Worm (Caenorhabditis elegans): ENCODE measurements around the gene algn-1.

Gene algn-1

DNA sequence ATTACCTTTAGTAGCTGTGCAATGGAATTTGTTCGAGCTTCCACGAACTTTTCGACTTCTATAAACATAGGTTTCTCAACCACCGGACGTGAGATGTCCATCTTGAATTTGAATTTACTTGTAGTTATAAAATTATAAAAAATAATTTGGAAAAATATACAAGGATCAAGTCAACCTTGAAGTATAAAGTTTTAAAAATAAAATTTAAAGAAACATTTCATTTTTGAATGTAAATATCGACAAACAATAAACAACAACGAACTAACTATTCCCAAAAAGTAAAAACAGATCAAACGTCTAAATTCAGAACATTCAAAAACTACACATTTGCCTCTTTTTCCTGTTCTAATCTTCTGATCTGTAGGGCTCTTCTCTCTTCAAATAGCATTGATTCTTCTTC is 29.1 kb upstream of the algn-1 start, which contains the start of gene popl-1:
TSS of gene popl-1 (minus strand) at position 101 of the 400 bp plus-strand sequence.
- TF ChIP-seq bed-3 (GFP tag; optimal IDR thresholded peaks at IDR 0.05) = no peak
- TF ChIP-seq zip-8 (tag; optimal IDR thresholded peaks at IDR 0.05) = no peak
- TF ChIP-seq nhr-12 (tag; optimal IDR thresholded peaks at IDR 0.05) = no peak
- no peak for TF ChIP-seq ham-2 (GFP tag; optimal IDR thresholded peaks at IDR 0.05)
- TF ChIP-seq unc-120 (tag; optimal IDR thresholded peaks at IDR 0.05; ENCODE audit: poor library complexity, severe bottlenecking) = no peak
- no peak for TF ChIP-seq nhr-2 (tag; optimal IDR thresholded peaks at IDR 0.05)
- TF ChIP-seq elt-3 (tag; optimal IDR thresholded peaks at IDR 0.05) = no peak
- TF ChIP-seq lin-13 (tag; optimal IDR thresholded peaks at IDR 0.05) = no peak
- no peak for TF ChIP-seq sptf-1 (tag; optimal IDR thresholded peaks at IDR 0.05)
- TF ChIP-seq ceh-39 (tag; optimal IDR thresholded peaks at IDR 0.05) = no peak
- no peak for TF ChIP-seq flh-1 (GFP tag; optimal IDR thresholded peaks at IDR 0.05)
- no peak for TF ChIP-seq ceh-83 (GFP tag; optimal IDR thresholded peaks at IDR 0.05)
- TF ChIP-seq mab-5 (tag; optimal IDR thresholded peaks at IDR 0.05) = no peak
- TF ChIP-seq cnd-1 (tag; optimal IDR thresholded peaks at IDR 0.05) = no peak
- TF ChIP-seq lsy-2 (tag; optimal IDR thresholded peaks at IDR 0.05) = no peak
- no peak for TF ChIP-seq elt-1 (tag; optimal IDR thresholded peaks at IDR 0.05; ENCODE audit: borderline replicate concordance, insufficient read depth)
- TF ChIP-seq sem-2 (GFP tag; optimal IDR thresholded peaks at IDR 0.05) = no peak
- no peak for TF ChIP-seq nhr-76 (tag; optimal IDR thresholded peaks at IDR 0.05)
- TF ChIP-seq nhr-28 (tag; optimal IDR thresholded peaks at IDR 0.05) = no peak
- TF ChIP-seq hlh-1 (tag; optimal IDR thresholded peaks at IDR 0.05) = no peak

DNA sequence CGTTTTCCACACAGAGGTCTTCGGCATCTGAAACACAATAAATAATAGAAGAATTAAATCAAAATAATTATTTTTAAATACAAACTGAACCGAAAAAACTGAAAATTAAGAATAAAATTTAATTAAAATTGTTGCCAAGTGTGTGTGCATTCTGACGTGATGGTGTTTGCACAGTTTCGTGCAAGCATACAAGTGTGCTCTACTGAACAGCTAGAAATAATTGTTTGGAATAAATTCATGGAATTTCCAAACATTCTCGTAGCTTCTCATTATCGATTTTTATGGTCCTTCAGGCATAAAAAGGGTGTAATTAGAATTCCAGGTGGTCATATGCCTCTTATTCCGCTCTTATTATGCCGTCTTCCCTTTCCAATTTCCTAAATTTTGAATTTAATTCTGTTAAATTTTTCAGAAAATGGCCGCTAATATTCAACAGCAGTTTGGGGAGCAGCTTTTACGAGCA is 28.1 kb upstream of the algn-1 start, which contains the start of the genes mrps-17 and txdc-9:
TSS of gene mrps-17 (minus strand) at position 33 of the 463 bp plus-strand sequence.
TSS of gene txdc-9 (plus strand) at position 413 of the 463 bp plus-strand sequence.
- TF ChIP-seq nhr-76 (tag; optimal IDR thresholded peaks at IDR 0.05) (no peak), cnd-1 (tag; optimal IDR thresholded peaks at IDR 0.05) (no peak), nhr-2 (tag; optimal IDR thresholded peaks at IDR 0.05) (no peak), ceh-83 (GFP tag; optimal IDR thresholded peaks at IDR 0.05) (no peak), nhr-237 (tag; optimal IDR thresholded peaks at IDR 0.05) (no peak), ham-2 (GFP tag; optimal IDR thresholded peaks at IDR 0.05) (peak; percentile 70), sem-2 (GFP tag; optimal IDR thresholded peaks at IDR 0.05) (no peak), pha-4 (tag; optimal IDR thresholded peaks at IDR 0.05) (peak; percentile 86), ztf-11 (tag; optimal IDR thresholded peaks at IDR 0.05) (no peak), blmp-1 (tag; optimal IDR thresholded peaks at IDR 0.05) (no peak), mls-2 (tag; optimal IDR thresholded peaks at IDR 0.05) (no peak), elt-1 (tag; optimal IDR thresholded peaks at IDR 0.05; ENCODE audit: borderline replicate concordance, insufficient read depth) (no peak), lin-32 (GFP tag; optimal IDR thresholded peaks at IDR 0.05) (no peak), snpc-4 (tag; optimal IDR thresholded peaks at IDR 0.05) (no peak), elt-3 (tag; optimal IDR thresholded peaks at IDR 0.05) (no peak), mep-1 (tag; optimal IDR thresholded peaks at IDR 0.05) (peak; percentile 75), ceh-39 (tag; optimal IDR thresholded peaks at IDR 0.05) (no peak), mab-5 (tag; optimal IDR thresholded peaks at IDR 0.05) (no peak), sptf-1 (tag; optimal IDR thresholded peaks at IDR 0.05) (peak; percentile 55), zip-8 (tag; optimal IDR thresholded peaks at IDR 0.05) (no peak), drap-1 (GFP tag; optimal IDR thresholded peaks at IDR 0.05) (no peak), flh-1 (GFP tag; optimal IDR thresholded peaks at IDR 0.05) (no peak), unc-62 (GFP tag; optimal IDR thresholded peaks at IDR 0.05) (no peak), unc-120 (tag; optimal IDR thresholded peaks at IDR 0.05; ENCODE audit: poor library complexity, severe bottlenecking) (no peak), hlh-1 (tag; optimal IDR thresholded peaks at IDR 0.05) (peak; percentile 30), tbx-8 (GFP tag; optimal IDR thresholded peaks at IDR 0.05) (no peak), ces-1 (GFP tag; optimal IDR thresholded peaks at IDR 0.05) (peak; percentile 99), M03D4.4 (tag; optimal IDR thresholded peaks at IDR 0.05) (no peak), unc-39 (tag; optimal IDR thresholded peaks at IDR 0.05) (no peak), lsy-2 (tag; optimal IDR thresholded peaks at IDR 0.05) (peak; percentile 81), bed-3 (GFP tag; optimal IDR thresholded peaks at IDR 0.05) (no peak), nhr-28 (tag; optimal IDR thresholded peaks at IDR 0.05) (no peak), nhr-12 (tag; optimal IDR thresholded peaks at IDR 0.05) (no peak), lin-13 (tag; optimal IDR thresholded peaks at IDR 0.05) (peak; percentile 48), ceh-43 (GFP tag; optimal IDR thresholded peaks at IDR 0.05) (peak; percentile 80)

DNA sequence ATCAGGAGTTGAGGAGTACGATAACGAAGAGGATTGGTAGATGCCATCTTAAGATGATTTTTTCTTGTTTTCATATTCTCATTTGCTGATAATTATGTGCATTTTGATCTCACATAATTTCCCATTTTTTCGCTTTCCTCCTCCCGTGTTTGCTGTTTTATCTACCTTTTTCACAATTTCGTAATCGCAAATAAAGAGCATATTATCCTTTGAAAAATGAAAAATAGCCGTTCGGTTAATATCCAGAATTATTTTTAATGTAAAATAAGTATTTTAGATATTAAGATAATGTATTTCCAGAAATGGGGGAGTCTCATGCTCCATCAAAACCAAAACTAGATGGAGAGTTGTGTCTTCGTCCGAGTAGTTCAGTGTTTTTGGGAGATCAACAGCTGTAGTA is 27.0 kb upstream of the algn-1 start, which contains the start of gene vps-16:
TSS of gene vps-16 (plus strand) at position 301 of the 400 bp plus-strand sequence.
- no peak for TF ChIP-seq lin-32 (GFP tag; optimal IDR thresholded peaks at IDR 0.05)
- no peak for TF ChIP-seq mab-5 (tag; optimal IDR thresholded peaks at IDR 0.05)
- no peak for TF ChIP-seq nhr-12 (tag; optimal IDR thresholded peaks at IDR 0.05)
- TF ChIP-seq nhr-237 (tag; optimal IDR thresholded peaks at IDR 0.05) = no peak
- no peak for TF ChIP-seq ceh-43 (GFP tag; optimal IDR thresholded peaks at IDR 0.05)
- no peak for TF ChIP-seq drap-1 (GFP tag; optimal IDR thresholded peaks at IDR 0.05)
- no peak for TF ChIP-seq sem-2 (GFP tag; optimal IDR thresholded peaks at IDR 0.05)
- no peak for TF ChIP-seq blmp-1 (tag; optimal IDR thresholded peaks at IDR 0.05)
- TF ChIP-seq unc-120 (tag; optimal IDR thresholded peaks at IDR 0.05; ENCODE audit: poor library complexity, severe bottlenecking) = no peak
- no peak for TF ChIP-seq mep-1 (tag; optimal IDR thresholded peaks at IDR 0.05)
- TF ChIP-seq M03D4.4 (tag; optimal IDR thresholded peaks at IDR 0.05) = no peak

Data from whole organism, mixed stage, embryonic.